Worm (Caenorhabditis elegans) whole organism, L4 larva: Measurements from ENCODE around the gene slc-17.4.

Experiments
- D1046.2 ChIP-seq: fragments of 200-800 bp; sonication (Bioruptor generic); IDR thresholded peaks from 2 replicates; pipeline ENCODE4 v1.3.6; 2022; ENCODE audit warnings: missing genetic modification characterization, missing compliant biosample characterization
- F10B5.3 ChIP-seq: sonication (generic microtip); optimal IDR thresholded peaks from 2 replicates; lab custom pipeline; 2016; ENCODE audit warnings: mild to moderate bottlenecking, missing genetic modification characterization, missing compliant biosample characterization
- F26F4.8 ChIP-seq: fragments of 200-800 bp; sonication (Bioruptor generic); conservative IDR thresholded peaks from 2 replicates; pipeline ENCODE4 v1.3.6; 2022; ENCODE audit warnings: missing genetic modification characterization, missing compliant biosample characterization
- T20F7.1 ChIP-seq: fragments of 200-800 bp; sonication (Bioruptor generic); optimal IDR thresholded peaks from 2 replicates; lab custom pipeline; 2018; ENCODE audit warnings: mild to moderate bottlenecking, missing genetic modification characterization, missing compliant biosample characterization
- T26A8.4 ChIP-seq: fragments of 200-800 bp; sonication (Bioruptor generic); IDR thresholded peaks from 2 replicates; pipeline ENCODE4 v1.3.6; 2022; ENCODE audit warnings: missing genetic modification characterization, missing compliant biosample characterization
- Y105C5A.15 ChIP-seq: fragments of 200-800 bp; sonication (Bioruptor generic); IDR thresholded peaks from 2 replicates; pipeline ENCODE4 v1.3.6; 2022; ENCODE audit warnings: missing genetic modification characterization, missing compliant biosample characterization
- Y48G9A.11 ChIP-seq: fragments of 200-800 bp; sonication (Bioruptor generic); IDR thresholded peaks from 2 replicates; pipeline ENCODE4 v1.3.6; 2022; ENCODE audit warnings: missing genetic modification reagents, missing genetic modification characterization, missing compliant biosample characterization
- aha-1 ChIP-seq: fragments of 150-350 bp; peaks from one replicate; lab custom pipeline; 2014; ENCODE audit warnings: missing biosample characterization, missing genetic modification characterization
- ama-1 ChIP-seq: fragments of 150-350 bp; optimal IDR thresholded peaks from 2 replicates; lab custom pipeline; 2014; ENCODE audit warnings: inconsistent platforms, mixed read lengths
- arid-1 ChIP-seq: fragments of 200-800 bp; sonication (Bioruptor generic); conservative IDR thresholded peaks from 2 replicates; pipeline ENCODE4 v1.3.6; 2022; ENCODE audit warnings: missing genetic modification reagents, missing genetic modification characterization, missing compliant biosample characterization
- ceh-28 ChIP-seq: fragments of 150-350 bp; optimal IDR thresholded peaks from 2 replicates; lab custom pipeline; 2014; ENCODE audit warnings: missing biosample characterization, missing genetic modification reagents, missing genetic modification characterization
- ceh-32 ChIP-seq: sonication (generic microtip); optimal IDR thresholded peaks from 2 replicates; lab custom pipeline; 2016; ENCODE audit warnings: mild to moderate bottlenecking, missing genetic modification characterization, missing compliant biosample characterization; ENCODE audit not compliant: poor library complexity
- ctbp-1 ChIP-seq: fragments of 200-800 bp; sonication (Bioruptor generic); IDR thresholded peaks from 2 replicates; pipeline ENCODE4 v1.3.6; 2022; ENCODE audit warnings: missing genetic modification reagents, missing genetic modification characterization, missing compliant biosample characterization
- daf-16 ChIP-seq, 3 experiments: sonication (generic microtip); optimal IDR thresholded peaks; 2 replicates each; lab custom pipeline; 2016 to 2017; ENCODE audit warnings: missing genetic modification characterization in 3 of 3, missing genetic modification reagents in 3 of 3, mild to moderate bottlenecking in 2 of 3, missing compliant biosample characterization in 2 of 3, missing biosample characterization in 1 of 3, moderate library complexity in 1 of 3
- daf-19 ChIP-seq: fragments of 200-800 bp; sonication (Bioruptor generic); conservative IDR thresholded peaks from 2 replicates; pipeline ENCODE4 v1.3.6; 2022; ENCODE audit warnings: missing genetic modification characterization, missing compliant biosample characterization
- dmd-9 ChIP-seq: fragments of 200-800 bp; sonication (Bioruptor generic); IDR thresholded peaks from 2 replicates; pipeline ENCODE4 v1.3.6; 2022; ENCODE audit warnings: missing genetic modification reagents, missing genetic modification characterization, missing compliant biosample characterization
- dpl-1 ChIP-seq: fragments of 150-350 bp; optimal IDR thresholded peaks from 2 replicates; lab custom pipeline; 2014; ENCODE audit warnings: missing biosample characterization, missing genetic modification reagents, missing genetic modification characterization
- dve-1 ChIP-seq: sonication (generic microtip); optimal IDR thresholded peaks from 2 replicates; lab custom pipeline; 2017; ENCODE audit warnings: antibody characterized with exemption, mild to moderate bottlenecking, missing genetic modification characterization, missing compliant biosample characterization; ENCODE audit not compliant: insufficient read depth
- egl-27 ChIP-seq: sonication (generic microtip); optimal IDR thresholded peaks from 3 replicates; lab custom pipeline; 2017; ENCODE audit warnings: missing biosample characterization, missing genetic modification reagents, missing genetic modification characterization
- fos-1 ChIP-seq: fragments of 150-350 bp; optimal IDR thresholded peaks from 2 replicates; lab custom pipeline; 2014; ENCODE audit warnings: missing biosample characterization, missing genetic modification characterization
- gei-8 ChIP-seq: fragments of 200-800 bp; sonication (Bioruptor generic); optimal IDR thresholded peaks from 2 replicates; lab custom pipeline; 2018; ENCODE audit warnings: mild to moderate bottlenecking, missing genetic modification characterization, missing compliant biosample characterization
- hlh-30 ChIP-seq: sonication (generic microtip); optimal IDR thresholded peaks from 2 replicates; lab custom pipeline; 2017; ENCODE audit warnings: antibody characterized with exemption, mild to moderate bottlenecking, missing genetic modification characterization, missing compliant biosample characterization; ENCODE audit not compliant: insufficient read depth
- jun-1 ChIP-seq: fragments of 150-350 bp; optimal IDR thresholded peaks from 2 replicates; lab custom pipeline; 2014; ENCODE audit warnings: missing biosample characterization, missing genetic modification reagents, missing genetic modification characterization
- lim-7 ChIP-seq: fragments of 200-800 bp; sonication (Bioruptor generic); IDR thresholded peaks from 2 replicates; pipeline ENCODE4 v1.3.6; 2022; ENCODE audit warnings: missing genetic modification characterization, missing compliant biosample characterization
- lin-29 ChIP-seq: fragments of 200-800 bp; sonication (Bioruptor generic); IDR thresholded peaks from 2 replicates; pipeline ENCODE4 v1.3.6; 2022; ENCODE audit warnings: missing genetic modification reagents, missing genetic modification characterization, missing compliant biosample characterization
- lin-38 ChIP-seq: fragments of 200-800 bp; sonication (Bioruptor generic); IDR thresholded peaks from 2 replicates; pipeline ENCODE4 v1.3.6; 2022; ENCODE audit warnings: missing genetic modification reagents, missing genetic modification characterization, missing compliant biosample characterization
- lir-3 ChIP-seq: sonication (generic microtip); optimal IDR thresholded peaks from 2 replicates; lab custom pipeline; 2016; ENCODE audit warnings: mild to moderate bottlenecking, missing genetic modification characterization, missing compliant biosample characterization
- lsy-2 ChIP-seq, 2 experiments: fragments of 150-350 bp in 1 of 2; sonication (generic microtip) in 1 of 2; optimal IDR thresholded peaks; 2 replicates each; lab custom pipeline; 2014 to 2017; ENCODE audit warnings: missing biosample characterization in 2 of 2, missing genetic modification characterization in 2 of 2
- madf-5 ChIP-seq, 2 experiments: fragments of 200-800 bp; sonication (Bioruptor generic); IDR thresholded peaks; 2 replicates each; pipeline ENCODE4 v1.3.6; 2022; ENCODE audit warnings: missing compliant biosample characterization in 2 of 2, missing genetic modification characterization in 2 of 2
- madf-9 ChIP-seq: fragments of 200-800 bp; sonication (Bioruptor generic); conservative IDR thresholded peaks from 2 replicates; pipeline ENCODE4 v1.3.6; 2022; ENCODE audit warnings: missing genetic modification reagents, missing genetic modification characterization, missing compliant biosample characterization
- mdl-1 ChIP-seq, 2 experiments: fragments of 150-350 bp in 1 of 2; sonication (generic microtip) in 1 of 2; optimal IDR thresholded peaks; 2 replicates each; lab custom pipeline; 2014 to 2017; ENCODE audit warnings: missing biosample characterization in 2 of 2, missing genetic modification characterization in 2 of 2
- mdt-29 ChIP-seq: fragments of 200-800 bp; sonication (Bioruptor generic); IDR thresholded peaks from 2 replicates; pipeline ENCODE4 v1.3.6; 2022; ENCODE audit warnings: missing genetic modification reagents, missing genetic modification characterization, missing compliant biosample characterization
- mes-2 ChIP-seq: sonication (generic microtip); optimal IDR thresholded peaks from 2 replicates; lab custom pipeline; 2016; ENCODE audit warnings: missing genotype, mild to moderate bottlenecking, missing genetic modification characterization, missing compliant biosample characterization; ENCODE audit not compliant: poor library complexity, severe bottlenecking
- mxl-2 ChIP-seq: fragments of 200-800 bp; sonication (Bioruptor generic); conservative IDR thresholded peaks from 2 replicates; pipeline ENCODE4 v1.3.6; 2022; ENCODE audit warnings: missing genetic modification reagents, missing genetic modification characterization, missing compliant biosample characterization
- mxl-3 ChIP-seq: fragments of 200-800 bp; sonication (Bioruptor generic); optimal IDR thresholded peaks from 2 replicates; lab custom pipeline; 2018; ENCODE audit warnings: mild to moderate bottlenecking, missing genetic modification characterization, missing compliant biosample characterization
- nhr-11 ChIP-seq: fragments of 150-350 bp; optimal IDR thresholded peaks from 2 replicates; lab custom pipeline; 2014; ENCODE audit warnings: missing biosample characterization, missing genetic modification characterization
- nhr-237 ChIP-seq: sonication (generic microtip); optimal IDR thresholded peaks from 2 replicates; lab custom pipeline; 2017; ENCODE audit warnings: missing biosample characterization, missing genetic modification characterization
- nhr-25 ChIP-seq: sonication (generic microtip); optimal IDR thresholded peaks from 2 replicates; lab custom pipeline; 2017; ENCODE audit warnings: missing genetic modification characterization, mild to moderate bottlenecking, missing compliant biosample characterization, antibody characterized with exemption, moderate library complexity, borderline replicate concordance; ENCODE audit not compliant: insufficient read depth
- nhr-28 ChIP-seq: fragments of 150-350 bp; optimal IDR thresholded peaks from 2 replicates; lab custom pipeline; 2014; ENCODE audit warnings: missing biosample characterization, missing genetic modification characterization
- nhr-48 ChIP-seq: sonication (generic microtip); optimal IDR thresholded peaks from 2 replicates; lab custom pipeline; 2016; ENCODE audit warnings: mild to moderate bottlenecking, missing genetic modification characterization, missing compliant biosample characterization
- nhr-76 ChIP-seq: fragments of 150-350 bp; optimal IDR thresholded peaks from 2 replicates; lab custom pipeline; 2014; ENCODE audit warnings: missing biosample characterization, missing genetic modification characterization
- pha-4 ChIP-seq, 2 experiments: fragments of 150-350 bp in 1 of 2; fragments of 200-800 bp in 1 of 2; sonication (Bioruptor generic) in 1 of 2; IDR thresholded peaks in 1 of 2; optimal IDR thresholded peaks in 1 of 2; 2 replicates each; pipeline versions ENCODE4 v1.3.6 to Lab custom; 2014 to 2022; ENCODE audit warnings: missing genetic modification characterization in 2 of 2, missing genetic modification reagents in 2 of 2, missing biosample characterization in 1 of 2, missing compliant biosample characterization in 1 of 2
- php-3 ChIP-seq: fragments of 200-800 bp; sonication (Bioruptor generic); IDR thresholded peaks from 2 replicates; pipeline ENCODE4 v1.3.6; 2022; ENCODE audit warnings: missing genetic modification reagents, missing genetic modification characterization, missing compliant biosample characterization
- saeg-2 ChIP-seq: fragments of 200-800 bp; sonication (Bioruptor generic); IDR thresholded peaks from 2 replicates; pipeline ENCODE4 v1.3.6; 2022; ENCODE audit warnings: missing genetic modification reagents, missing genetic modification characterization, missing compliant biosample characterization
- snpc-4 ChIP-seq: fragments of 150-350 bp; optimal IDR thresholded peaks from 2 replicates; lab custom pipeline; 2014; ENCODE audit warnings: missing biosample characterization, missing genetic modification characterization
- zag-1 ChIP-seq: fragments of 150-350 bp; optimal IDR thresholded peaks from 2 replicates; lab custom pipeline; 2014; ENCODE audit warnings: missing biosample characterization, missing genetic modification characterization
- zfp-2 ChIP-seq: sonication (generic microtip); optimal IDR thresholded peaks from 2 replicates; lab custom pipeline; 2016; ENCODE audit warnings: mild to moderate bottlenecking, missing genetic modification characterization, missing compliant biosample characterization
- ztf-11 ChIP-seq: fragments of 150-350 bp; optimal IDR thresholded peaks from 2 replicates; lab custom pipeline; 2014; ENCODE audit warnings: missing biosample characterization, missing genetic modification characterization

The slc-17.4 gene

ce11 chrIV:17338920-17339510, 47.5 kb upstream of the slc-17.4 start, which contains the start of gene C49C3.10 (continued):
- TF ChIP-seq F26F4.8 (GFP tag; lab: Robert Waterston, UW) (no peak), ztf-11 (no peak), saeg-2 (no peak), lim-7 (GFP tag; lab: Robert Waterston, UW) (no peak), mxl-2 (GFP tag; lab: Robert Waterston, UW) (no peak), dmd-9 (GFP tag; lab: Robert Waterston, UW) (no peak), madf-9 (GFP tag; lab: Robert Waterston, UW) (no peak), zfp-2 (no peak), T20F7.1 (GFP tag; lab: Kevin White, UChicago) (no peak), zag-1 (tag; lab: Kevin White, UChicago) (no peak), php-3 (GFP tag; lab: Robert Waterston, UW) (no peak), dve-1 (peak; percentile 66), daf-16 (GFP tag; optimal IDR thresholded peaks at IDR 0.05; lab: Kevin White, UChicago) (no peak), daf-16 (tag; optimal IDR thresholded peaks at IDR 0.05; lab: Kevin White, UChicago) (peak; percentile 94), fos-1 (tag; lab: Kevin White, UChicago) (no peak), nhr-25 (tag; lab: Kevin White, UChicago) (no peak), T26A8.4 (GFP tag; lab: Robert Waterston, UW) (no peak), nhr-28 (peak; percentile 73), jun-1 (tag; lab: Kevin White, UChicago) (no peak), ama-1 (no peak), Y105C5A.15 (GFP tag; lab: Robert Waterston, UW) (no peak), Y48G9A.11 (no peak), lin-38 (no peak)

- no peak for TF ChIP-seq dpl-1 (GFP tag; lab: Kevin White, UChicago)
- no peak for TF ChIP-seq nhr-76 (tag; lab: Kevin White, UChicago)
- TF ChIP-seq Y105C5A.15 (GFP tag; lab: Robert Waterston, UW), result no peak
- no peak for TF ChIP-seq daf-19 (GFP tag; lab: Robert Waterston, UW)
- TF ChIP-seq lsy-2 (tag; optimal IDR thresholded peaks at IDR 0.05; lab: Kevin White, UChicago), result peak in 1 of 2 experiments; percentile 51
- TF ChIP-seq egl-27 (tag; lab: Kevin White, UChicago), result no peak
- TF ChIP-seq lin-38, result peak; percentile 40
- TF ChIP-seq T20F7.1 (GFP tag; lab: Kevin White, UChicago), result no peak
- no peak for TF ChIP-seq lir-3 (tag; lab: Kevin White, UChicago)
- TF ChIP-seq nhr-11 (tag; lab: Kevin White, UChicago), result no peak
- no peak for TF ChIP-seq mdt-29
- no peak for TF ChIP-seq pha-4 (GFP tag; IDR thresholded peaks at IDR 0.05; lab: Robert Waterston, UW)
- no peak for TF ChIP-seq pha-4 (tag; optimal IDR thresholded peaks at IDR 0.05; lab: Kevin White, UChicago)
- TF ChIP-seq aha-1, result peak; percentile 79
- TF ChIP-seq mes-2 (tag; lab: Kevin White, UChicago), result peak; percentile 27
- TF ChIP-seq D1046.2 (GFP tag; lab: Robert Waterston, UW), result no peak
- TF ChIP-seq fos-1 (tag; lab: Kevin White, UChicago), result no peak
- no peak for TF ChIP-seq mxl-3 (GFP tag; lab: Kevin White, UChicago)
- no peak for TF ChIP-seq ama-1
- no peak for TF ChIP-seq nhr-48 (tag; lab: Kevin White, UChicago)
- no peak for TF ChIP-seq arid-1
- no peak for TF ChIP-seq gei-8 (GFP tag; lab: Kevin White, UChicago)
- TF ChIP-seq nhr-237, result no peak
- no peak for TF ChIP-seq madf-5 (GFP tag; IDR thresholded peaks at IDR 0.05; lab: Robert Waterston, UW)
- TF ChIP-seq lin-29 (GFP tag; lab: Robert Waterston, UW), result no peak
- TF ChIP-seq mdl-1 (tag; optimal IDR thresholded peaks at IDR 0.05; lab: Kevin White, UChicago), result no peak
- no peak for TF ChIP-seq hlh-30
- TF ChIP-seq ceh-32 (tag; lab: Kevin White, UChicago), result no peak
- no peak for TF ChIP-seq ceh-28 (tag; lab: Kevin White, UChicago)
- no peak for TF ChIP-seq snpc-4
- no peak for TF ChIP-seq F10B5.3 (tag; lab: Kevin White, UChicago)
- TF ChIP-seq zfp-2, result no peak
- no peak for TF ChIP-seq Y48G9A.11
- TF ChIP-seq ctbp-1 (GFP tag; lab: Robert Waterston, UW), result no peak
Measured at ce11 chrIV:17335031-17335430, 43.5 kb upstream of the slc-17.4 start, which contains the start of gene C49C3.8. TSS of gene C49C3.8 (plus strand) at chrIV:17335203.
